Worm (Caenorhabditis elegans) whole organism, L1 larva: ENCODE results near the gene F09F9.3.

Experiments
- aha-1 ChIP-seq: fragments of 150-350 bp; optimal IDR thresholded peaks from 2 replicates; lab custom pipeline; 2014; ENCODE audit warnings: missing biosample characterization, missing genetic modification characterization
- ceh-88 ChIP-seq: fragments of 200-800 bp; sonication (Bioruptor generic); IDR thresholded peaks from 2 replicates; pipeline ENCODE4 v1.3.6; 2022; ENCODE audit warnings: missing genetic modification characterization, missing compliant biosample characterization
- hpl-2 ChIP-seq: fragments of 150-350 bp; optimal IDR thresholded peaks from 2 replicates; lab custom pipeline; 2014; ENCODE audit warnings: missing biosample characterization, missing genetic modification reagents, missing genetic modification characterization
- lin-39 ChIP-seq: fragments of 150-350 bp; optimal IDR thresholded peaks from 2 replicates; lab custom pipeline; 2014; ENCODE audit warnings: missing biosample characterization, missing genetic modification reagents, missing genetic modification characterization
- nhr-71 ChIP-seq: sonication (generic microtip); optimal IDR thresholded peaks from 2 replicates; lab custom pipeline; 2016; ENCODE audit warnings: mild to moderate bottlenecking, missing genetic modification characterization, moderate library complexity, missing compliant biosample characterization
- snpc-4 ChIP-seq: fragments of 150-350 bp; optimal IDR thresholded peaks from 2 replicates; lab custom pipeline; 2014; ENCODE audit warnings: missing biosample characterization, missing genetic modification characterization
- unc-130 ChIP-seq: fragments of 150-350 bp; optimal IDR thresholded peaks from 2 replicates; lab custom pipeline; 2017; ENCODE audit warnings: missing biosample characterization, missing genetic modification characterization, inconsistent platforms
- unc-62 ChIP-seq: fragments of 150-350 bp; optimal IDR thresholded peaks from 2 replicates; lab custom pipeline; 2014; ENCODE audit warnings: missing biosample characterization, missing genetic modification reagents, missing genetic modification characterization
- ztf-11 ChIP-seq, 2 experiments: sonication (generic microtip); optimal IDR thresholded peaks; 2 replicates each; lab custom pipeline; 2016 to 2017; ENCODE audit warnings: missing genetic modification characterization in 2 of 2, missing biosample characterization in 1 of 2, missing compliant biosample characterization in 1 of 2

ce11 chrX:4134855-4135254, 14.0 kb upstream of the F09F9.3 start, which contains the start of gene ZK470.2:
- no peak for TF ChIP-seq lin-39 (tag; lab: Kevin White, UChicago)
- no peak for TF ChIP-seq snpc-4
- no peak for TF ChIP-seq unc-62
- TF ChIP-seq aha-1, result no peak
- TF ChIP-seq unc-130, result no peak
- no peak for TF ChIP-seq ceh-88 (GFP tag; lab: Robert Waterston, UW)
- TF ChIP-seq nhr-71, result no peak
- no peak for TF ChIP-seq ztf-11 (tag; optimal IDR thresholded peaks at IDR 0.05; lab: Kevin White, UChicago)
- no peak for TF ChIP-seq hpl-2 (GFP tag; lab: Kevin White, UChicago)
